Worm (Caenorhabditis elegans) whole organism, L4 larva: ENCODE data around the gene apc-11.

Source experiments
- D1046.2 ChIP-seq: fragments of 200-800 bp; sonication (Bioruptor generic); IDR thresholded peaks from 2 replicates; pipeline ENCODE4 v1.3.6; 2022; ENCODE audit warnings: missing genetic modification characterization, missing compliant biosample characterization
- F37D6.2 ChIP-seq: sonication (generic microtip); optimal IDR thresholded peaks from 2 replicates; lab custom pipeline; 2016; ENCODE audit warnings: mild to moderate bottlenecking, missing genetic modification characterization, missing compliant biosample characterization
- T20F7.1 ChIP-seq: fragments of 200-800 bp; sonication (Bioruptor generic); optimal IDR thresholded peaks from 2 replicates; lab custom pipeline; 2018; ENCODE audit warnings: mild to moderate bottlenecking, missing genetic modification characterization, missing compliant biosample characterization
- T26A8.4 ChIP-seq: fragments of 200-800 bp; sonication (Bioruptor generic); IDR thresholded peaks from 2 replicates; pipeline ENCODE4 v1.3.6; 2022; ENCODE audit warnings: missing genetic modification characterization, missing compliant biosample characterization
- Y75B8A.6 ChIP-seq: fragments of 200-800 bp; sonication (Bioruptor generic); IDR thresholded peaks from 2 replicates; pipeline ENCODE4 v1.3.6; 2022; ENCODE audit warnings: missing genetic modification reagents, missing genetic modification characterization, missing compliant biosample characterization
- aha-1 ChIP-seq: fragments of 150-350 bp; peaks from one replicate; lab custom pipeline; 2014; ENCODE audit warnings: missing biosample characterization, missing genetic modification characterization
- arid-1 ChIP-seq: fragments of 200-800 bp; sonication (Bioruptor generic); conservative IDR thresholded peaks from 2 replicates; pipeline ENCODE4 v1.3.6; 2022; ENCODE audit warnings: missing genetic modification reagents, missing genetic modification characterization, missing compliant biosample characterization
- ceh-28 ChIP-seq: fragments of 150-350 bp; optimal IDR thresholded peaks from 2 replicates; lab custom pipeline; 2014; ENCODE audit warnings: missing biosample characterization, missing genetic modification reagents, missing genetic modification characterization
- ceh-32 ChIP-seq: sonication (generic microtip); optimal IDR thresholded peaks from 2 replicates; lab custom pipeline; 2016; ENCODE audit warnings: mild to moderate bottlenecking, missing genetic modification characterization, missing compliant biosample characterization; ENCODE audit not compliant: poor library complexity
- ctbp-1 ChIP-seq: fragments of 200-800 bp; sonication (Bioruptor generic); IDR thresholded peaks from 2 replicates; pipeline ENCODE4 v1.3.6; 2022; ENCODE audit warnings: missing genetic modification reagents, missing genetic modification characterization, missing compliant biosample characterization
- daf-12 ChIP-seq: fragments of 150-350 bp; optimal IDR thresholded peaks from 2 replicates; lab custom pipeline; 2014; ENCODE audit warnings: missing biosample characterization, missing genetic modification reagents, missing genetic modification characterization
- daf-16 ChIP-seq, 3 experiments: sonication (generic microtip); optimal IDR thresholded peaks; 2 replicates each; lab custom pipeline; 2016 to 2017; ENCODE audit warnings: missing genetic modification characterization in 3 of 3, missing genetic modification reagents in 3 of 3, mild to moderate bottlenecking in 2 of 3, missing compliant biosample characterization in 2 of 3, missing biosample characterization in 1 of 3, moderate library complexity in 1 of 3
- daf-19 ChIP-seq: fragments of 200-800 bp; sonication (Bioruptor generic); conservative IDR thresholded peaks from 2 replicates; pipeline ENCODE4 v1.3.6; 2022; ENCODE audit warnings: missing genetic modification characterization, missing compliant biosample characterization
- dmd-9 ChIP-seq: fragments of 200-800 bp; sonication (Bioruptor generic); IDR thresholded peaks from 2 replicates; pipeline ENCODE4 v1.3.6; 2022; ENCODE audit warnings: missing genetic modification reagents, missing genetic modification characterization, missing compliant biosample characterization
- dpl-1 ChIP-seq: fragments of 150-350 bp; optimal IDR thresholded peaks from 2 replicates; lab custom pipeline; 2014; ENCODE audit warnings: missing biosample characterization, missing genetic modification reagents, missing genetic modification characterization
- duxl-1 ChIP-seq: sonication (generic microtip); optimal IDR thresholded peaks from 2 replicates; lab custom pipeline; 2016; ENCODE audit warnings: mild to moderate bottlenecking, missing genetic modification characterization, moderate library complexity, missing compliant biosample characterization; ENCODE audit not compliant: poor library complexity
- hif-1 ChIP-seq, 2 experiments: sonication (generic microtip); optimal IDR thresholded peaks; 2 replicates each; lab custom pipeline; 2016 to 2017; ENCODE audit warnings: missing compliant biosample characterization in 2 of 2, missing genetic modification characterization in 2 of 2, missing genetic modification reagents in 2 of 2, missing genotype in 2 of 2, mild to moderate bottlenecking in 1 of 2
- hlh-11 ChIP-seq: fragments of 200-800 bp; sonication (Bioruptor generic); optimal IDR thresholded peaks from 2 replicates; lab custom pipeline; 2018; ENCODE audit warnings: mild to moderate bottlenecking, missing genetic modification characterization, missing compliant biosample characterization
- hlh-30 ChIP-seq: sonication (generic microtip); optimal IDR thresholded peaks from 2 replicates; lab custom pipeline; 2017; ENCODE audit warnings: antibody characterized with exemption, mild to moderate bottlenecking, missing genetic modification characterization, missing compliant biosample characterization; ENCODE audit not compliant: insufficient read depth
- hmg-1.1 ChIP-seq: fragments of 200-800 bp; sonication (Bioruptor generic); IDR thresholded peaks from 2 replicates; pipeline ENCODE4 v1.3.6; 2022; ENCODE audit warnings: missing genetic modification reagents, missing genetic modification characterization, missing compliant biosample characterization
- lin-1 ChIP-seq: fragments of 200-800 bp; sonication (Bioruptor generic); IDR thresholded peaks from 2 replicates; pipeline ENCODE4 v1.3.6; 2022; ENCODE audit warnings: missing genetic modification reagents, missing genetic modification characterization, missing compliant biosample characterization
- lin-29 ChIP-seq: fragments of 200-800 bp; sonication (Bioruptor generic); IDR thresholded peaks from 2 replicates; pipeline ENCODE4 v1.3.6; 2022; ENCODE audit warnings: missing genetic modification reagents, missing genetic modification characterization, missing compliant biosample characterization
- lsy-2 ChIP-seq, 2 experiments: fragments of 150-350 bp in 1 of 2; sonication (generic microtip) in 1 of 2; optimal IDR thresholded peaks; 2 replicates each; lab custom pipeline; 2014 to 2017; ENCODE audit warnings: missing biosample characterization in 2 of 2, missing genetic modification characterization in 2 of 2
- mxl-2 ChIP-seq: fragments of 200-800 bp; sonication (Bioruptor generic); conservative IDR thresholded peaks from 2 replicates; pipeline ENCODE4 v1.3.6; 2022; ENCODE audit warnings: missing genetic modification reagents, missing genetic modification characterization, missing compliant biosample characterization
- mxl-3 ChIP-seq: fragments of 200-800 bp; sonication (Bioruptor generic); optimal IDR thresholded peaks from 2 replicates; lab custom pipeline; 2018; ENCODE audit warnings: mild to moderate bottlenecking, missing genetic modification characterization, missing compliant biosample characterization
- nhr-111 ChIP-seq: fragments of 200-800 bp; sonication (Bioruptor generic); optimal IDR thresholded peaks from 2 replicates; lab custom pipeline; 2018; ENCODE audit warnings: mild to moderate bottlenecking, missing genetic modification characterization, missing compliant biosample characterization
- nhr-25 ChIP-seq: sonication (generic microtip); optimal IDR thresholded peaks from 2 replicates; lab custom pipeline; 2017; ENCODE audit warnings: missing genetic modification characterization, mild to moderate bottlenecking, missing compliant biosample characterization, antibody characterized with exemption, moderate library complexity, borderline replicate concordance; ENCODE audit not compliant: insufficient read depth
- nhr-28 ChIP-seq: fragments of 150-350 bp; optimal IDR thresholded peaks from 2 replicates; lab custom pipeline; 2014; ENCODE audit warnings: missing biosample characterization, missing genetic modification characterization
- nhr-48 ChIP-seq: sonication (generic microtip); optimal IDR thresholded peaks from 2 replicates; lab custom pipeline; 2016; ENCODE audit warnings: mild to moderate bottlenecking, missing genetic modification characterization, missing compliant biosample characterization
- nhr-6 ChIP-seq: fragments of 150-350 bp; optimal IDR thresholded peaks from 2 replicates; lab custom pipeline; 2014; ENCODE audit warnings: missing biosample characterization, missing genetic modification characterization
- pha-4 ChIP-seq, 2 experiments: fragments of 150-350 bp in 1 of 2; fragments of 200-800 bp in 1 of 2; sonication (Bioruptor generic) in 1 of 2; IDR thresholded peaks in 1 of 2; optimal IDR thresholded peaks in 1 of 2; 2 replicates each; pipeline versions ENCODE4 v1.3.6 to Lab custom; 2014 to 2022; ENCODE audit warnings: missing genetic modification characterization in 2 of 2, missing genetic modification reagents in 2 of 2, missing biosample characterization in 1 of 2, missing compliant biosample characterization in 1 of 2
- rbr-2 ChIP-seq: sonication (generic microtip); optimal IDR thresholded peaks from 2 replicates; lab custom pipeline; 2016; ENCODE audit warnings: missing genotype, missing genetic modification characterization, missing compliant biosample characterization
- saeg-2 ChIP-seq: fragments of 200-800 bp; sonication (Bioruptor generic); IDR thresholded peaks from 2 replicates; pipeline ENCODE4 v1.3.6; 2022; ENCODE audit warnings: missing genetic modification reagents, missing genetic modification characterization, missing compliant biosample characterization
- set-16 ChIP-seq: fragments of 200-800 bp; sonication (Bioruptor generic); IDR thresholded peaks from 2 replicates; pipeline ENCODE4 v1.3.6; 2022; ENCODE audit warnings: missing genetic modification reagents, missing genetic modification characterization, missing compliant biosample characterization
- spr-3 ChIP-seq: fragments of 200-800 bp; sonication (Bioruptor generic); optimal IDR thresholded peaks from 2 replicates; lab custom pipeline; 2018; ENCODE audit warnings: mild to moderate bottlenecking, missing genetic modification characterization, missing compliant biosample characterization
- tra-1 ChIP-seq: fragments of 200-800 bp; sonication (Bioruptor generic); IDR thresholded peaks from 2 replicates; pipeline ENCODE4 v1.3.6; 2022; ENCODE audit warnings: missing genetic modification reagents, missing genetic modification characterization, missing compliant biosample characterization
- unc-130 ChIP-seq: sonication (generic microtip); optimal IDR thresholded peaks from 2 replicates; lab custom pipeline; 2016; ENCODE audit warnings: missing genetic modification reagents, missing genetic modification characterization, missing compliant biosample characterization
- unc-62 ChIP-seq, 3 experiments: fragments of 150-350 bp in 1 of 3; sonication (generic microtip); optimal IDR thresholded peaks in 2 of 3; peaks in 1 of 3; 1 replicate in 1 of 3; 2 replicates in 2 of 3; lab custom pipeline; 2014 to 2017; ENCODE audit warnings: missing biosample characterization in 3 of 3, missing genetic modification characterization in 3 of 3, missing genetic modification reagents in 3 of 3, missing genotype in 1 of 3
- vab-7 ChIP-seq: fragments of 200-800 bp; sonication (Bioruptor generic); IDR thresholded peaks from 2 replicates; pipeline ENCODE4 v1.3.6; 2022; ENCODE audit warnings: missing genetic modification reagents, missing genetic modification characterization, missing compliant biosample characterization
- zag-1 ChIP-seq: fragments of 150-350 bp; optimal IDR thresholded peaks from 2 replicates; lab custom pipeline; 2014; ENCODE audit warnings: missing biosample characterization, missing genetic modification characterization

The apc-11 gene

ce11 chrIII:4551963-4552362 is 42.3 kb downstream of the apc-11 start (continued):
- TF ChIP-seq mxl-3 (GFP tag; lab: Kevin White, UChicago) (peak; percentile 92), T20F7.1 (GFP tag; lab: Kevin White, UChicago) (peak; percentile 35), duxl-1 (tag; lab: Kevin White, UChicago) (no peak), unc-130 (GFP tag; lab: Kevin White, UChicago) (no peak), ctbp-1 (peak; percentile 65; the same call in 1 of the 2 replicates), hlh-11 (tag; lab: Kevin White, UChicago) (peak; percentile 95), mxl-2 (GFP tag; lab: Robert Waterston, UW) (no peak), zag-1 (tag; lab: Kevin White, UChicago) (no peak), dmd-9 (GFP tag; lab: Robert Waterston, UW) (no peak), lsy-2 (tag; optimal IDR thresholded peaks at IDR 0.05; lab: Kevin White, UChicago) (peak; percentile 49 to 78), hmg-1.1 (GFP tag; lab: Robert Waterston, UW) (peak; percentile 78), nhr-111 (GFP tag; lab: Kevin White, UChicago) (no peak), pha-4 (GFP tag; IDR thresholded peaks at IDR 0.05; lab: Robert Waterston, UW) (peak; percentile 58), pha-4 (tag; optimal IDR thresholded peaks at IDR 0.05; lab: Kevin White, UChicago) (no peak), ceh-28 (tag; lab: Kevin White, UChicago) (peak; percentile 38), spr-3 (GFP tag; lab: Kevin White, UChicago) (no peak), daf-19 (GFP tag; lab: Robert Waterston, UW) (no peak), T26A8.4 (GFP tag; lab: Robert Waterston, UW) (peak; percentile 24; the same call in 1 of the 2 replicates), lin-1 (GFP tag; lab: Robert Waterston, UW) (peak; percentile 30; the same call in 1 of the 2 replicates), set-16 (GFP tag; lab: Robert Waterston, UW) (peak; percentile 74), nhr-28 (tag; lab: Kevin White, UChicago) (peak; percentile 91), vab-7 (GFP tag; lab: Robert Waterston, UW) (0 out of 2 replicates have a peak, but pooled peaks have one; percentile 31), dpl-1 (peak; percentile 46), daf-12 (tag; lab: Kevin White, UChicago) (no peak), aha-1 (tag; lab: Kevin White, UChicago) (peak; percentile 97), nhr-48 (tag; lab: Kevin White, UChicago) (peak; percentile 62), Y75B8A.6 (GFP tag; lab: Robert Waterston, UW) (no peak), saeg-2 (GFP tag; lab: Robert Waterston, UW) (no peak), nhr-6 (peak; percentile 42), hif-1 (tag; optimal IDR thresholded peaks at IDR 0.05; lab: Kevin White, UChicago) (peak in 1 of 2 experiments; percentile 66), daf-16 (GFP tag; optimal IDR thresholded peaks at IDR 0.05; lab: Kevin White, UChicago) (peak in 1 of 2 experiments; percentile 61), daf-16 (tag; optimal IDR thresholded peaks at IDR 0.05; lab: Kevin White, UChicago) (peak; percentile 82), lin-29 (no peak), F37D6.2 (tag; lab: Kevin White, UChicago) (peak; percentile 39), nhr-25 (peak; percentile 64), tra-1 (GFP tag; lab: Robert Waterston, UW) (0 out of 2 replicates have a peak, but pooled peaks have one; percentile 34), arid-1 (GFP tag; lab: Robert Waterston, UW) (peak; percentile 56; the same call in 1 of the 2 replicates), hlh-30 (tag; lab: Kevin White, UChicago) (peak; percentile 93)

ce11 chrIII:4548739-4549138 is 45.5 kb downstream of the apc-11 start, which contains the start of gene M88.4:
M88.4 (plus strand) TSS chrIII:4549039.
- TF ChIP-seq ceh-32 (tag; lab: Kevin White, UChicago) (no peak), daf-16 (GFP tag; optimal IDR thresholded peaks at IDR 0.05; lab: Kevin White, UChicago) (no peak), daf-16 (tag; optimal IDR thresholded peaks at IDR 0.05; lab: Kevin White, UChicago) (no peak), lsy-2 (tag; optimal IDR thresholded peaks at IDR 0.05; lab: Kevin White, UChicago) (no peak), rbr-2 (tag; lab: Kevin White, UChicago) (no peak), D1046.2 (no peak), hmg-1.1 (GFP tag; lab: Robert Waterston, UW) (no peak), unc-62 (GFP tag; optimal IDR thresholded peaks at IDR 0.05 in 1 of 2; lab: Kevin White, UChicago) (peak in 1 of 2 experiments; percentile 2), unc-62 (tag; optimal IDR thresholded peaks at IDR 0.05; lab: Kevin White, UChicago) (no peak)
- TF ChIP-seq, all 104 proteins: peak for 1
